Fruit fly (Drosophila melanogaster) whole organism, pupa: ENCODE results near the gene Polr2F.

Experiments used
- CG10348 ChIP-seq: fragments of 200-800 bp; sonication (Bioruptor generic); IDR thresholded peaks from 2 replicates; pipeline ENCODE4 v1.3.6; 2022; ENCODE audit warnings: missing biosample characterization, missing genetic modification characterization
- CG12605 ChIP-seq: fragments of 200-800 bp; sonication (Bioruptor generic); IDR thresholded peaks from 2 replicates; pipeline ENCODE4 v1.3.6; 2022; ENCODE audit warnings: missing biosample characterization, missing genetic modification characterization
- CG13204 ChIP-seq: fragments of 200-800 bp; sonication (Bioruptor generic); optimal IDR thresholded peaks from 2 replicates; lab custom pipeline; 2018; ENCODE audit warnings: missing biosample characterization, mild to moderate bottlenecking, missing genetic modification characterization, moderate library complexity
- CG14655 ChIP-seq: fragments of 200-800 bp; sonication (Bioruptor generic); optimal IDR thresholded peaks from 3 replicates; lab custom pipeline; 2017; ENCODE audit warnings: mild to moderate bottlenecking, missing biosample characterization, missing genetic modification reagents, missing genetic modification characterization
- CG15710 ChIP-seq: fragments of 200-800 bp; sonication (Bioruptor generic); optimal IDR thresholded peaks from 2 replicates; lab custom pipeline; 2018; ENCODE audit warnings: missing biosample characterization, mild to moderate bottlenecking, missing genetic modification characterization, moderate library complexity
- CG17806 ChIP-seq: fragments of 200-800 bp; sonication (Bioruptor generic); optimal IDR thresholded peaks from 2 replicates; lab custom pipeline; 2018; ENCODE audit warnings: missing biosample characterization, mild to moderate bottlenecking, missing genetic modification characterization, moderate library complexity
- CG32121 ChIP-seq: fragments of 200-800 bp; sonication (Bioruptor generic); IDR thresholded peaks from 2 replicates; pipeline ENCODE4 v1.3.6; 2022; ENCODE audit warnings: missing biosample characterization, missing genetic modification characterization
- CG34367 ChIP-seq: fragments of 200-800 bp; sonication (Bioruptor generic); optimal IDR thresholded peaks from 2 replicates; lab custom pipeline; 2018; ENCODE audit warnings: missing biosample characterization, mild to moderate bottlenecking, missing genetic modification characterization
- CG4496 ChIP-seq: fragments of 200-800 bp; sonication (Bioruptor generic); IDR thresholded peaks from 3 replicates; pipeline ENCODE4 v1.3.6; 2022; ENCODE audit warnings: missing biosample characterization, missing genetic modification characterization
- CG8159 ChIP-seq: fragments of 200-800 bp; sonication (Bioruptor generic); optimal IDR thresholded peaks from 3 replicates; lab custom pipeline; 2018; ENCODE audit warnings: missing biosample characterization, mild to moderate bottlenecking, missing genetic modification characterization, moderate library complexity
- CG8301 ChIP-seq: fragments of 200-800 bp; sonication (Bioruptor generic); optimal IDR thresholded peaks from 2 replicates; lab custom pipeline; 2018; ENCODE audit warnings: missing biosample characterization, mild to moderate bottlenecking, missing genetic modification characterization
- CG9948 ChIP-seq: fragments of 200-800 bp; sonication (Bioruptor generic); optimal IDR thresholded peaks from 2 replicates; lab custom pipeline; 2018; ENCODE audit warnings: missing biosample characterization, mild to moderate bottlenecking, missing genetic modification characterization, moderate library complexity
- D1 ChIP-seq: fragments of 200-800 bp; sonication (Bioruptor generic); optimal IDR thresholded peaks from 2 replicates; lab custom pipeline; 2018; ENCODE audit warnings: missing biosample characterization, mild to moderate bottlenecking, missing genetic modification characterization, moderate library complexity
- EcR ChIP-seq: fragments of 200-800 bp; sonication (Bioruptor generic); optimal IDR thresholded peaks from 3 replicates; lab custom pipeline; 2019; ENCODE audit warnings: missing biosample characterization, missing genetic modification characterization, mild to moderate bottlenecking, moderate library complexity, missing genetic modification reagents
- Ets98B ChIP-seq: fragments of 200-800 bp; sonication (Bioruptor generic); IDR thresholded peaks from 2 replicates; pipeline ENCODE4 v1.3.6; 2022; ENCODE audit warnings: missing biosample characterization, missing genetic modification characterization
- Pif1A ChIP-seq: fragments of 200-800 bp; sonication (Bioruptor generic); optimal IDR thresholded peaks from 3 replicates; lab custom pipeline; 2016; ENCODE audit warnings: missing biosample characterization, missing genetic modification characterization
- Pif1B ChIP-seq: fragments of 200-800 bp; sonication (Bioruptor generic); optimal IDR thresholded peaks from 3 replicates; lab custom pipeline; 2016; ENCODE audit warnings: missing biosample characterization, missing genetic modification characterization
- Snoo ChIP-seq: fragments of 200-800 bp; sonication (Bioruptor generic); optimal IDR thresholded peaks from 3 replicates; lab custom pipeline; 2017; ENCODE audit warnings: missing biosample characterization, mild to moderate bottlenecking, missing genetic modification characterization, inconsistent platforms
- fd96Ca ChIP-seq: fragments of 200-800 bp; sonication (Bioruptor generic); IDR thresholded peaks from 3 replicates; pipeline ENCODE4 v1.3.6; 2022; ENCODE audit warnings: missing biosample characterization, missing genetic modification characterization
- gl ChIP-seq: fragments of 200-800 bp; sonication (Bioruptor generic); optimal IDR thresholded peaks from 2 replicates; lab custom pipeline; 2018; ENCODE audit warnings: missing biosample characterization, mild to moderate bottlenecking, missing genetic modification characterization
- rn ChIP-seq: fragments of 200-800 bp; sonication (Bioruptor generic); IDR thresholded peaks from 2 replicates; pipeline ENCODE4 v1.3.6; 2022; ENCODE audit warnings: missing biosample characterization, missing genetic modification characterization

The Polr2F gene

DNA sequence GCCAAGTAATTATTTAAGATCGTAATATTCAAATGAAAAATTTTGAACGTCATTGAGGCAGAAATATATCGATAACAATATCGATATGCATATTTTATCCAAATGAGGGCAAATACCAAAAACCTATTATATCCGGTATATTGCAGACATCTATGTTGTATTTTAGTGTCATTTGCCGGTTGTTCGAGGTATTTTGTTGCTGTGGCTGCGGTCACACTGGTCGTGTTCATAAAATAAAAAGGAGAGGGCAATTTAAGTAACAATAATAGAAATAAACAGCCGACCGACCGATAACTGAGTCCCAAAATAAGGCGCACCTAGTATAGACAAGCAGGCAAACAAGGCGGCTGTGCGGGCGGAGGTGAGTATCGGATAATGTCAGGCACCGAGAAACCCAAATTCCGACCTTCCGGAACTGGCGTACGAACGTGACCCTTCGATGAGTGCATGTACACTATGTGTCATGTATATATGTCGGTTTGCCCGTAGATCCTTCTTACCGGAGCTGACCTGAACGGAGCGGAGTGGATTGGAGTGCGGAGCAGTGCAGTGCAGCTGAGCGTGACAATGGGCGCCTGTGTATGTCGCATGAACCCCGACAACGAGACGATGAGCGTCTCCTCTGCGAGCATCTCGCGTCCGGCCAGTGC lies 22.3 kb downstream of the Polr2F start, which contains the start of gene CG1172:
CG1172 (plus strand) TSS at position 181 of the 650 bp plus-strand sequence.
- TF ChIP-seq CG9948 (no peak), CG8159 (tag; lab: Kevin White, UChicago) (no peak), Snoo (no peak), CG4496 (GFP tag; lab: Robert Waterston, UW) (0 out of 3 replicates have a peak, but pooled peaks have one; percentile 17)
- TF ChIP-seq, all 21 proteins: peak for 1

DNA sequence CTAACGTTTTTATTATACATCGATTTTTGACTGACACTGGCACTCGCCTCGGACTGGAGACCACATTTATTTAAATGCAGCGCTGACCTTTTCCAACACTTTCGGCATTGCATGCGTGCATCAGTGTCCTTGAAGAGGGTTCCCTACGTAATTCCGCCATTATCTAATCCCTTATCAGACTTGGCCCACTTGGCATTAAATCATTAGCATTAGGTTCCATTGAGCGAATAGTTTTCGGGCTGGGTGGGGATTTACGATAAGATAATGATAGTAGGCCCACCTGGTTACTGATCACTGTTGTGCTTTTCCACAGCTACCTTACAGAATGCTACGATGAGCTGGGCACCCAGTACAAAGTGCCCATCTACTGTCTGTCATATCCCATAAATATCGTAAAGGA lies 23.6 kb downstream of the Polr2F start:
- no peak for TF ChIP-seq fd96Ca (GFP tag; lab: Robert Waterston, UW)
- TF ChIP-seq CG12605, result no peak
- TF ChIP-seq CG17806 (tag; lab: Kevin White, UChicago), result no peak
- no peak for TF ChIP-seq CG10348 (GFP tag; lab: Robert Waterston, UW)
- no peak for TF ChIP-seq CG15710 (tag; lab: Kevin White, UChicago)
- no peak for TF ChIP-seq Ets98B
- TF ChIP-seq CG4496 (GFP tag; lab: Robert Waterston, UW), result no peak
- TF ChIP-seq D1 (tag; lab: Kevin White, UChicago), result no peak
- no peak for TF ChIP-seq CG32121 (GFP tag; lab: Robert Waterston, UW)
- no peak for TF ChIP-seq CG8301 (tag; lab: Kevin White, UChicago)
- TF ChIP-seq, all 21 proteins: peak for 0

DNA sequence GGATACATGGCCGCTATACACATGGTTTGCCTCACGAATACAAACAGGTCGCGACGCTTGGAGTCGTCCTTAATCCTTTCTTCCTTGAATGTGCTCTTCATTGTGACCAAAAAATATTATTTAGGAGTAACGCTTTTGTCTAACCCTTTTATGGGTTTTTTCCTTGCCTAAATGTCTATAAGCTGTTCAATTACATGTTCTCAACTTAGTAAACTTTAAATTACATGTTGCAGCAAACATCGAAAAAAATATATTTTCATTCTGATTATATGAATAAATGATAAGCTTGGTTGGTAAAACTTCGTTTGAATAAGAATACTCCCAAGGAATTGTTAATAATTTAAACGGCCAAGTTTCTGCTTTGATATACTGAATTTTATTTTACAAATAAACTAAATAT lies 27.5 kb downstream of the Polr2F start, which contains the start of gene Or83a:
Or83a (minus strand) TSS at position 101 of the 400 bp plus-strand sequence.
- no peak for TF ChIP-seq Snoo
- no peak for TF ChIP-seq D1 (tag; lab: Kevin White, UChicago)
- no peak for TF ChIP-seq Pif1B (GFP tag; lab: Kevin White, UChicago)
- TF ChIP-seq Pif1A (GFP tag; lab: Kevin White, UChicago), result no peak
- no peak for TF ChIP-seq CG15710 (tag; lab: Kevin White, UChicago)

DNA sequence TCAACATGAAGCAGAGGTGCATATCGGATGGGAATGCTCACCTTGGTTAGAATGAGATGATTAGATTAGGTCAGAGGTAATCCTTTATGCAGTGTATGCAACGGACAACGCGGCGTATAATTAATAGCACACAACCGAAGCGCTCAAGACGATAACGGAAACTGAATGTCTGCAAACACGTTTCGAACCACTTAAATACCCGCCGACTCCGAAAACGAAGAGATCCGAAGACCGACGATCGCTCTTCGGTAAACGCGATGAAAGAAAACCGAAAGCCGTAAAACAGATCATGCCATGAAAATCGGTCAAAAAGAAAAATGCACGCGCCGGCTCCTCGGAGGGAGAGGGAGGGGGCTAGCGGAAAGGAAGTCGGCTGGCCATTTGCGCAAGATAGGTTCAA lies 32.4 kb downstream of the Polr2F start, which contains the start of gene CG2663:
CG2663 (minus strand) TSS at position 173 of the 400 bp plus-strand sequence.
- no peak for TF ChIP-seq CG9948
- TF ChIP-seq CG12605, result 0 out of 2 replicates have a peak, but pooled peaks have one; percentile 18
- TF ChIP-seq D1 (tag; lab: Kevin White, UChicago), result no peak
- no peak for TF ChIP-seq CG34367 (tag; lab: Kevin White, UChicago)
- TF ChIP-seq gl (tag; lab: Kevin White, UChicago), result no peak
- no peak for TF ChIP-seq Pif1A (GFP tag; lab: Kevin White, UChicago)
- TF ChIP-seq CG8159 (tag; lab: Kevin White, UChicago), result no peak
- no peak for TF ChIP-seq Pif1B (GFP tag; lab: Kevin White, UChicago)
- no peak for TF ChIP-seq Snoo
- no peak for TF ChIP-seq CG14655 (GFP tag; lab: Kevin White, UChicago)
- peak; percentile 17; the same call in 1 of the 2 replicates for TF ChIP-seq CG32121 (GFP tag; lab: Robert Waterston, UW)
- TF ChIP-seq CG13204 (GFP tag; lab: Kevin White, UChicago), result no peak
- TF ChIP-seq fd96Ca (GFP tag; lab: Robert Waterston, UW), result no peak
- no peak for TF ChIP-seq rn (GFP tag; lab: Robert Waterston, UW)
- TF ChIP-seq CG15710 (tag; lab: Kevin White, UChicago), result no peak
- TF ChIP-seq Ets98B, result no peak
- peak; percentile 54; the same call in 1 of the 3 replicates for TF ChIP-seq CG4496 (GFP tag; lab: Robert Waterston, UW)
- TF ChIP-seq CG17806 (tag; lab: Kevin White, UChicago), result no peak
- no peak for TF ChIP-seq EcR (GFP tag; lab: Kevin White, UChicago)
- no peak for TF ChIP-seq CG8301 (tag; lab: Kevin White, UChicago)
- no peak for TF ChIP-seq CG10348 (GFP tag; lab: Robert Waterston, UW)

DNA sequence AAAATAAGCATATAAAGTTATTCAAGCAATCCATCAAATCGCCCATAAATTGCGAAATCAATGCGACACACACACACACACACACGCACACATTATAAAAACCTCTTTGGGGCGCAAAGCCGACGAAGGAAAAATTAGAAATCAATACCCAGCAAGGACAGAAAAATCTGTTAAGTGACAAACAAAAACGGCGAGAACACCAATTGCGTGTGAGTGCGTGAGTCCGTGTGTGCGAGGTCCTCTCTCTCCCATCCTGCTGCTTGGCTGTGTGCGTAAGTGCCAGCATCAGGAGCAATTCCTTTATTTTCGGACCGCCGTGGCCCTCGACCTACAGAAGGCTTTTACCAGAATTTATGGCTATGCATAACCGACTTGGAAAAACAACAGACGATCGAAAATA lies 40.7 kb downstream of the Polr2F start, which contains the start of gene Orco:
Orco (minus strand) TSS at position 101 of the 400 bp plus-strand sequence.
- TF ChIP-seq CG34367 (tag; lab: Kevin White, UChicago), result no peak
- no peak for TF ChIP-seq CG12605
- no peak for TF ChIP-seq rn (GFP tag; lab: Robert Waterston, UW)
- no peak for TF ChIP-seq EcR (GFP tag; lab: Kevin White, UChicago)
- no peak for TF ChIP-seq CG14655 (GFP tag; lab: Kevin White, UChicago)
- TF ChIP-seq CG17806 (tag; lab: Kevin White, UChicago), result no peak
- TF ChIP-seq gl (tag; lab: Kevin White, UChicago), result no peak
- no peak for TF ChIP-seq CG8159 (tag; lab: Kevin White, UChicago)
- TF ChIP-seq CG15710 (tag; lab: Kevin White, UChicago), result no peak
- TF ChIP-seq Pif1A (GFP tag; lab: Kevin White, UChicago), result no peak
- no peak for TF ChIP-seq fd96Ca (GFP tag; lab: Robert Waterston, UW)
- no peak for TF ChIP-seq CG13204 (GFP tag; lab: Kevin White, UChicago)
- no peak for TF ChIP-seq Snoo

DNA sequence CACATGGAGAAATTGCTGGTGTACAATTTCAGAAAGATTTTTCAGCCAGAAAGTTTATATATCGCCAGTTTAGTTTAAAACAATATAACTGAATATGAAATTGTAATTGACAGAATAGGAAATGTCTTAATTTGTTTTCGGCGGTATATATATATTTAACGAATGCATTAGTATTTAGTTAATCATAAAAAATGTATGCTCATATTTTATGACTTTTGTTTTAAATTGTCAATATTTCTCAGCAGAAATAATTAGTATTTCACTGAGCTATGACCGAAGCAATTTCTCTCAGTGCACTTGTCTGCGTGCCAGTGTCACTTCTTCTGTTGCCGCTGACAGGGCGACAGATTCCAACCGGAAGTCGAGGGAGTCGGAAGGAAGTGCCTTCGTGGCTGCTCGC lies 41.4 kb downstream of the Polr2F start:
- TF ChIP-seq CG8301 (tag; lab: Kevin White, UChicago) (peak; percentile 11), CG14655 (GFP tag; lab: Kevin White, UChicago) (no peak), CG8159 (tag; lab: Kevin White, UChicago) (peak; percentile 36), fd96Ca (GFP tag; lab: Robert Waterston, UW) (no peak)
